Worm (Caenorhabditis elegans): ENCODE data around the gene C36B7.5.

ce11 chrX:7125178-7125577 lies 28.9 kb upstream of the C36B7.5 start:
- no peak for TF ChIP-seq klf-2 (GFP tag; conservative IDR thresholded peaks at IDR 0.05)
- no peak for TF ChIP-seq cog-1 (tag; optimal IDR thresholded peaks at IDR 0.05)

Data from whole organism, midembryonic.